Worm (Caenorhabditis elegans): Measurements from ENCODE around the gene C47G2.4.

Gene C47G2.4

DNA sequence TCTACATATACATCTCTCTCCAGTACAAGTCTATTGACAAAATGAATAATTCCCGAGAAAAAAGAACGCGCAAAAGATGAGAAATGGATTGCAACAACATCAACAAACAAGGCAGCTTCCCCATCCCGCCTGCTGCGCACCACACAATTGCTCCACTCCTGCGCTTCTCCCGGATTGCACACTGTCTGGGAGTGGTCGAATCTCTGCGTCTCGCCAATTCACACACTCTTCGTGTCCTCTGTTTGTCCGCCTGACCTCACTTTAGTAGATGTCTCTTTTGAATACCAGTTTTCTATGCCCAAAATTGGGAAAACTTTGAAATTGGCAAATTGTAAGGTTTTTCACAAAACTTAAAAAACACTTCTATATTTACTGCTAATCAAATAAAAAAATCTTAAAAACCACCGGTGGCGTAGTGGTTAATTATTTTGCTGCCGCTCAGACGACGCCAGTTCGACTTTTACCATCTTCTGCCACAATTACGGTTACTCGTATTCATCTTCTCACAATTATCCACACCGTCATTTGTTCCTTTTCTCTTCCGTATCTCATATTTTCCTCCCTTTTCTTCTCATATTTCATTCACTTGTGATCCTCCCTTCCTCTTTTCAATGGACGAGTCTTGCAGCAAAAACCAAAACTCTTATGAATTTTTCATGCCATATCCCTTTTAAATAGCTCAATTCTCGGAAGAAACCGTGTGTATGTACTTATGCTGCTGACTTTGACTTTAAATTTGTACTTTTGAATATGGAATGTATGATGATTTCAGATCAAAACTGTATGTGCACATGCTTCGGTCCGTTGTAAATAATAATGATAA is 12.4 kb upstream of the C47G2.4 start, which contains the start of gene rsf-1:
TSS of gene rsf-1 (plus strand) at position 773 of the 823 bp plus-strand sequence.
- peak; percentile 10 for TF ChIP-seq nhr-20 (tag; optimal IDR thresholded peaks at IDR 0.05)
- TF ChIP-seq lsy-2 (tag; optimal IDR thresholded peaks at IDR 0.05), result peak in 1 of 2 experiments; percentile 25
- no peak for TF ChIP-seq ceh-63 (GFP tag; optimal IDR thresholded peaks at IDR 0.05)
- peak; percentile 31 for TF ChIP-seq nhr-85 (tag)
- no peak for TF ChIP-seq efl-3 (GFP tag; optimal IDR thresholded peaks at IDR 0.05)
- TF ChIP-seq C34B4.2 (tag; optimal IDR thresholded peaks at IDR 0.05), result no peak
- TF ChIP-seq aha-1 (tag; optimal IDR thresholded peaks at IDR 0.05), result no peak
- TF ChIP-seq lin-13 (GFP tag; optimal IDR thresholded peaks at IDR 0.05), result no peak
- no peak for TF ChIP-seq ces-1 (GFP tag; optimal IDR thresholded peaks at IDR 0.05)
- TF ChIP-seq nhr-47 (tag; optimal IDR thresholded peaks at IDR 0.05), result peak; percentile 24
- TF ChIP-seq nhr-71 (tag; optimal IDR thresholded peaks at IDR 0.05), result peak; percentile 3
- peak in 1 of 3 experiments; percentile 21 for TF ChIP-seq ceh-82 (tag; optimal IDR thresholded peaks at IDR 0.05)
- TF ChIP-seq lin-14 (GFP tag; optimal IDR thresholded peaks at IDR 0.05), result peak; percentile 57
- peak in 1 of 3 experiments; percentile 4 for TF ChIP-seq dpl-1 (GFP tag; optimal IDR thresholded peaks at IDR 0.05)
- TF ChIP-seq nhr-19 (GFP tag; conservative IDR thresholded peaks at IDR 0.05), result no peak
- peak; percentile 0 to 9 for TF ChIP-seq lin-35 (GFP tag; optimal IDR thresholded peaks at IDR 0.05)
- TF ChIP-seq sup-37 (GFP tag; optimal IDR thresholded peaks at IDR 0.05), result no peak
- peak; percentile 14 for TF ChIP-seq snu-23 (GFP tag; optimal IDR thresholded peaks at IDR 0.05)
- TF ChIP-seq mdl-1 (tag; optimal IDR thresholded peaks at IDR 0.05), result no peak
- no peak for TF ChIP-seq nhr-90 (tag; optimal IDR thresholded peaks at IDR 0.05; ENCODE audit: poor library complexity)
- TF ChIP-seq fos-1 (tag; optimal IDR thresholded peaks at IDR 0.05), result no peak
- no peak for TF ChIP-seq unc-98 (GFP tag; IDR thresholded peaks at IDR 0.05)
- no peak for TF ChIP-seq vab-15 (tag; optimal IDR thresholded peaks at IDR 0.05)
- TF ChIP-seq skn-1 (tag; optimal IDR thresholded peaks at IDR 0.05), result peak; percentile 24
- TF ChIP-seq fkh-8 (tag; optimal IDR thresholded peaks at IDR 0.05), result no peak
- no peak for TF ChIP-seq elt-3 (tag; optimal IDR thresholded peaks at IDR 0.05)
- TF ChIP-seq efl-1 (optimal IDR thresholded peaks at IDR 0.05), result peak; percentile 43 to 58
- TF ChIP-seq efl-1 (GFP tag; optimal IDR thresholded peaks at IDR 0.05 in 1 of 2), result peak in 1 of 2 experiments; percentile 89
- no peak for TF ChIP-seq hlh-17 (GFP tag; optimal IDR thresholded peaks at IDR 0.05; ENCODE audit: borderline replicate concordance)
- peak; percentile 53 for TF ChIP-seq unc-86 (tag; optimal IDR thresholded peaks at IDR 0.05)
- peak; percentile 31; the same call in 1 of the 2 replicates for TF ChIP-seq grh-1 (GFP tag; IDR thresholded peaks at IDR 0.05)
- TF ChIP-seq tbx-2 (tag; optimal IDR thresholded peaks at IDR 0.05), result peak; percentile 15
- no peak for TF ChIP-seq nhr-77 (tag; optimal IDR thresholded peaks at IDR 0.05)
- peak; percentile 13; the same call in 1 of the 2 replicates for TF ChIP-seq ceh-88 (GFP tag; IDR thresholded peaks at IDR 0.05)
- TF ChIP-seq irx-1 (tag; optimal IDR thresholded peaks at IDR 0.05), result no peak
- TF ChIP-seq tlp-1 (tag; optimal IDR thresholded peaks at IDR 0.05), result no peak
- TF ChIP-seq jun-1 (tag; optimal IDR thresholded peaks at IDR 0.05), result no peak
- peak; percentile 25 for TF ChIP-seq swsn-7 (tag; optimal IDR thresholded peaks at IDR 0.05)
- TF ChIP-seq ets-5 (GFP tag; IDR thresholded peaks at IDR 0.05), result no peak
- TF ChIP-seq F16B12.6 (tag; optimal IDR thresholded peaks at IDR 0.05), result no peak

DNA sequence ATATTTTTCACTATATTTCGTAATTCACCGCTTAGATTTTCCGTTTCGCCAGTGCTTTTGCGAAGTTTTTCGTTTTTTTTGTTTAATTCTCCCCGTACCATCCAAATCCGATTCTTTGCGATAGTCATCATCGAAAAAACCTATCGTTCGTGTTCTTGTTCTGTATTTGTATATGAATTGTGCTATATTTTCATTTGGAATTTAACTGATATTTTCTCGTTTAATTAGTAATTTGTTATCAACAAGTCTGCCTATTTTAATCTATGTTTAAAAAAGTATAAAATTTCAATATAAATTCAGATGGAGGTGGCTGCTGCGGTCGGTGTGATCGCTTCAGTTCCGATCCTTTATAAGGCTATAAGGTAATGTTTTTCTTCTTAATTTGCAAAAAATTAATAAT is 9.2 kb upstream of the C47G2.4 start, which contains the start of gene samp-1:
TSS of gene samp-1 (plus strand) at position 301 of the 400 bp plus-strand sequence.
- TF ChIP-seq ama-1 (optimal IDR thresholded peaks at IDR 0.05) (no peak), snu-23 (GFP tag; optimal IDR thresholded peaks at IDR 0.05) (no peak), nhr-77 (tag; optimal IDR thresholded peaks at IDR 0.05) (no peak), nhr-85 (tag) (no peak), mab-9 (GFP tag; IDR thresholded peaks at IDR 0.05) (no peak), rnt-1 (tag; optimal IDR thresholded peaks at IDR 0.05) (no peak), skn-1 (tag; optimal IDR thresholded peaks at IDR 0.05) (no peak), snpc-4 (tag; optimal IDR thresholded peaks at IDR 0.05) (no peak), ceh-63 (GFP tag; optimal IDR thresholded peaks at IDR 0.05) (no peak), tlp-1 (tag; optimal IDR thresholded peaks at IDR 0.05) (no peak), nhr-20 (tag; optimal IDR thresholded peaks at IDR 0.05) (no peak), nhr-28 (tag; optimal IDR thresholded peaks at IDR 0.05) (no peak), grh-1 (GFP tag; IDR thresholded peaks at IDR 0.05) (no peak)
